Worm (Caenorhabditis elegans) whole organism, late embryonic: ENCODE data around the gene H06I04.3.

Source experiments
- C08G9.2 ChIP-seq: sonication (generic microtip); optimal IDR thresholded peaks from 2 replicates; lab custom pipeline; 2016; ENCODE audit warnings: mild to moderate bottlenecking, missing genetic modification characterization, moderate library complexity, missing compliant biosample characterization
- F13H6.1 ChIP-seq: sonication (generic microtip); optimal IDR thresholded peaks from 2 replicates; lab custom pipeline; 2016; ENCODE audit warnings: missing genetic modification characterization, missing compliant biosample characterization
- ama-1 ChIP-seq: fragments of 150-350 bp; optimal IDR thresholded peaks from 2 replicates; lab custom pipeline; 2014
- ceh-22 ChIP-seq: sonication (generic microtip); optimal IDR thresholded peaks from 2 replicates; lab custom pipeline; 2017; ENCODE audit warnings: missing biosample characterization, missing genetic modification characterization
- ceh-30 ChIP-seq: fragments of 150-350 bp; optimal IDR thresholded peaks from 2 replicates; lab custom pipeline; 2014; ENCODE audit warnings: missing biosample characterization, missing genetic modification characterization
- ceh-45 ChIP-seq: fragments of 200-800 bp; sonication (Bioruptor generic); IDR thresholded peaks from 2 replicates; pipeline ENCODE4 v1.3.6; 2022; ENCODE audit warnings: missing genetic modification reagents, missing genetic modification characterization, missing compliant biosample characterization
- ceh-6 ChIP-seq: fragments of 200-800 bp; sonication (Bioruptor generic); optimal IDR thresholded peaks from 2 replicates; lab custom pipeline; 2018; ENCODE audit warnings: mild to moderate bottlenecking, missing genetic modification characterization, missing compliant biosample characterization
- dve-1 ChIP-seq: sonication (generic microtip); optimal IDR thresholded peaks from 2 replicates; lab custom pipeline; 2017; ENCODE audit warnings: antibody characterized with exemption, mild to moderate bottlenecking, missing genetic modification characterization, missing compliant biosample characterization
- elt-2 ChIP-seq: sonication (generic microtip); optimal IDR thresholded peaks from 2 replicates; lab custom pipeline; 2016; ENCODE audit warnings: missing genetic modification reagents, missing genetic modification characterization, missing compliant biosample characterization
- ets-4 ChIP-seq: sonication (generic microtip); optimal IDR thresholded peaks from 2 replicates; lab custom pipeline; 2016; ENCODE audit warnings: missing genetic modification characterization, missing compliant biosample characterization
- eyg-1 ChIP-seq: sonication (generic microtip); optimal IDR thresholded peaks from 2 replicates; lab custom pipeline; 2016; ENCODE audit warnings: missing genotype, missing genetic modification characterization, missing compliant biosample characterization
- fkh-10 ChIP-seq: fragments of 150-350 bp; optimal IDR thresholded peaks from 2 replicates; lab custom pipeline; 2014; ENCODE audit warnings: missing biosample characterization, missing genetic modification reagents, missing genetic modification characterization
- hlh-30 ChIP-seq: sonication (generic microtip); optimal IDR thresholded peaks from 2 replicates; lab custom pipeline; 2017; ENCODE audit warnings: antibody characterized with exemption, missing genetic modification characterization, missing compliant biosample characterization; ENCODE audit not compliant: insufficient read depth
- hlh-6 ChIP-seq: sonication (generic microtip); optimal IDR thresholded peaks from 2 replicates; lab custom pipeline; 2016; ENCODE audit warnings: missing genotype, missing genetic modification characterization, missing compliant biosample characterization
- madf-2 ChIP-seq: sonication (generic microtip); optimal IDR thresholded peaks from 2 replicates; lab custom pipeline; 2017; ENCODE audit warnings: missing genetic modification characterization, missing compliant biosample characterization
- nhr-232 ChIP-seq: sonication (generic microtip); optimal IDR thresholded peaks from 2 replicates; lab custom pipeline; 2016; ENCODE audit warnings: missing genetic modification characterization, missing compliant biosample characterization
- npax-4 ChIP-seq: sonication (generic microtip); optimal IDR thresholded peaks from 2 replicates; lab custom pipeline; 2016; ENCODE audit warnings: missing genetic modification characterization, missing compliant biosample characterization
- odd-2 ChIP-seq: sonication (generic microtip); optimal IDR thresholded peaks from 2 replicates; lab custom pipeline; 2017; ENCODE audit warnings: antibody characterized with exemption, mild to moderate bottlenecking, missing genetic modification characterization, missing compliant biosample characterization
- pag-3 ChIP-seq: sonication (generic microtip); optimal IDR thresholded peaks from 2 replicates; lab custom pipeline; 2016; ENCODE audit warnings: missing compliant biosample characterization, missing genetic modification characterization, borderline replicate concordance
- pat-9 ChIP-seq: fragments of 200-800 bp; sonication (Bioruptor generic); optimal IDR thresholded peaks from 2 replicates; lab custom pipeline; 2018; ENCODE audit warnings: mild to moderate bottlenecking, missing genetic modification characterization, moderate library complexity, missing compliant biosample characterization
- pha-4 ChIP-seq: fragments of 150-350 bp; optimal IDR thresholded peaks from 2 replicates; lab custom pipeline; 2018; ENCODE audit warnings: missing biosample characterization, missing genetic modification reagents, missing genetic modification characterization
- pqm-1 ChIP-seq: sonication (generic microtip); optimal IDR thresholded peaks from 2 replicates; lab custom pipeline; 2016; ENCODE audit warnings: missing genetic modification characterization, missing compliant biosample characterization
- pros-1 ChIP-seq: fragments of 150-350 bp; optimal IDR thresholded peaks from 2 replicates; lab custom pipeline; 2014; ENCODE audit warnings: missing biosample characterization, missing genetic modification reagents, missing genetic modification characterization
- ref-2 ChIP-seq: sonication (generic microtip); optimal IDR thresholded peaks from 2 replicates; lab custom pipeline; 2016; ENCODE audit warnings: missing genetic modification characterization, missing compliant biosample characterization
- rnt-1 ChIP-seq: sonication (generic microtip); optimal IDR thresholded peaks from 2 replicates; lab custom pipeline; 2016; ENCODE audit warnings: missing genetic modification characterization, missing compliant biosample characterization
- tbx-2 ChIP-seq: sonication (generic microtip); optimal IDR thresholded peaks from 2 replicates; lab custom pipeline; 2016; ENCODE audit warnings: missing genetic modification characterization, missing compliant biosample characterization
- ttx-3 ChIP-seq: sonication (generic microtip); optimal IDR thresholded peaks from 2 replicates; lab custom pipeline; 2016; ENCODE audit warnings: missing genetic modification reagents, missing genetic modification characterization, missing compliant biosample characterization
- unc-3 ChIP-seq, 2 experiments: fragments of 200-800 bp in 1 of 2; sonication (Bioruptor generic) in 1 of 2; sonication (generic microtip) in 1 of 2; conservative IDR thresholded peaks in 1 of 2; optimal IDR thresholded peaks in 1 of 2; 2 replicates each; pipeline versions ENCODE4 v1.3.6 to Lab custom; 2016 to 2022; ENCODE audit warnings: missing compliant biosample characterization in 2 of 2, missing genetic modification characterization in 2 of 2, missing genetic modification reagents in 1 of 2
- unc-42 ChIP-seq: sonication (generic microtip); optimal IDR thresholded peaks from 2 replicates; lab custom pipeline; 2016; ENCODE audit warnings: missing genotype, missing genetic modification characterization, missing compliant biosample characterization
- zip-5 ChIP-seq: sonication (generic microtip); optimal IDR thresholded peaks from 2 replicates; lab custom pipeline; 2016; ENCODE audit warnings: missing genetic modification characterization, missing compliant biosample characterization

H06I04.3 gene

ce11 chrIII:3037346-3037745 lies 33.0 kb upstream of the H06I04.3 start (continued):
- TF ChIP-seq pha-4 = no peak

- no peak for TF ChIP-seq pat-9 (tag; lab: Kevin White, UChicago)
- TF ChIP-seq odd-2 (tag; lab: Kevin White, UChicago) = no peak
- no peak for TF ChIP-seq madf-2 (tag; lab: Kevin White, UChicago)
- no peak for TF ChIP-seq pag-3
- TF ChIP-seq, all 69 proteins: peak for 0
Measured at ce11 chrIII:3040735-3041439, 29.4 kb upstream of the H06I04.3 start, which contains the start of gene daf-2. daf-2 (minus strand) TSS chrIII:3040846.

ce11 chrIII:3047040-3047439 lies 23.3 kb upstream of the H06I04.3 start, which contains the start of gene cutl-25:
cutl-25 (minus strand) TSS chrIII:3047140.
- TF ChIP-seq elt-2 (tag; lab: Kevin White, UChicago) (no peak), ets-4 (tag; lab: Kevin White, UChicago) (no peak), F13H6.1 (tag; lab: Kevin White, UChicago) (no peak), pros-1 (no peak), C08G9.2 (tag; lab: Kevin White, UChicago) (no peak), ceh-45 (GFP tag; lab: Robert Waterston, UW) (no peak)

ce11 chrIII:3047909-3048308 lies 22.4 kb upstream of the H06I04.3 start:
- TF ChIP-seq hlh-6 (tag; lab: Kevin White, UChicago) (no peak), ttx-3 (no peak), pha-4 (no peak)

ce11 chrIII:3055878-3056277 lies 14.4 kb upstream of the H06I04.3 start:
- TF ChIP-seq dve-1 (tag; lab: Kevin White, UChicago) (peak; percentile 99), unc-42 (no peak)

DNA sequence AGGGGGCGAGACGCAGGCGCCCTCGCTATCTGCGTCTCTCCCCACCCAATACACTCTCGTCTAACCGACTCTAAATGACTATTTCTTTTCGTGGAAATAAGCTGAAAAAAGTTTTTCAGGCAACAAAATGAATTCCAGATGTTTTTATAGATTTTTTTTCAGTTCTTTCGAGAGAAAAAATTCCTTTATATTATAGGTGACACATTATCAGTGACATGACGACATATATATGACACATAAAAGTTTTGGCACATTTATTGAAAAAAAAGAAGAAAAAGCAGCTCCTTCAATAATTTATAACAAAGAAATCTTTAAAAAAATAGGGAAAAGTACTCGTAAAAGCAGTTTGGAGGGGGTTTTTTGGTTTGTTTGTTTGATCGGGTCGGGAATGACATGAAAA lies 10.1 kb upstream of the H06I04.3 start, which contains the start of gene fipr-29:
TSS of gene fipr-29 (minus strand) at position 101 of the 400 bp plus-strand sequence.
- TF ChIP-seq ref-2 (tag; lab: Kevin White, UChicago) (no peak), pha-4 (no peak), tbx-2 (tag; lab: Kevin White, UChicago) (no peak), ceh-22 (tag; lab: Kevin White, UChicago) (no peak), unc-3 (GFP tag; conservative IDR thresholded peaks at IDR 0.05; lab: Robert Waterston, UW) (no peak), unc-3 (tag; optimal IDR thresholded peaks at IDR 0.05; lab: Kevin White, UChicago) (no peak), pqm-1 (tag; lab: Kevin White, UChicago) (no peak), ceh-30 (tag; lab: Kevin White, UChicago) (no peak), fkh-10 (GFP tag; lab: Kevin White, UChicago) (no peak), ets-4 (tag; lab: Kevin White, UChicago) (no peak)
- TF ChIP-seq, all 69 proteins: peak for 0

- TF ChIP-seq C08G9.2 (tag; lab: Kevin White, UChicago) = no peak
- TF ChIP-seq pha-4 = no peak
- TF ChIP-seq rnt-1 (tag; lab: Kevin White, UChicago) = no peak
- TF ChIP-seq eyg-1 (tag; lab: Kevin White, UChicago) = no peak
- no peak for TF ChIP-seq ama-1 (lab: Kevin White, UChicago)
- TF ChIP-seq hlh-30 (tag; lab: Kevin White, UChicago) = no peak
- TF ChIP-seq pqm-1 (tag; lab: Kevin White, UChicago) = no peak
- no peak for TF ChIP-seq nhr-232 (tag; lab: Kevin White, UChicago)
- TF ChIP-seq ceh-6 = no peak
- TF ChIP-seq zip-5 (tag; lab: Kevin White, UChicago) = no peak
- no peak for TF ChIP-seq npax-4
Measured at ce11 chrIII:3061289-3061688, 9.0 kb upstream of the H06I04.3 start.
